Fruit fly (Drosophila melanogaster) whole organism, pupa: ENCODE measurements around the gene Tsp26A.

Experiments
- CG17806 ChIP-seq: fragments of 200-800 bp; sonication (Bioruptor generic); optimal IDR thresholded peaks from 2 replicates; lab custom pipeline; 2018; ENCODE audit warnings: missing biosample characterization, mild to moderate bottlenecking, missing genetic modification characterization, moderate library complexity
- CG34367 ChIP-seq: fragments of 200-800 bp; sonication (Bioruptor generic); optimal IDR thresholded peaks from 2 replicates; lab custom pipeline; 2018; ENCODE audit warnings: missing biosample characterization, mild to moderate bottlenecking, missing genetic modification characterization
- CG8301 ChIP-seq: fragments of 200-800 bp; sonication (Bioruptor generic); optimal IDR thresholded peaks from 2 replicates; lab custom pipeline; 2018; ENCODE audit warnings: missing biosample characterization, mild to moderate bottlenecking, missing genetic modification characterization
- CG9948 ChIP-seq: fragments of 200-800 bp; sonication (Bioruptor generic); optimal IDR thresholded peaks from 2 replicates; lab custom pipeline; 2018; ENCODE audit warnings: missing biosample characterization, mild to moderate bottlenecking, missing genetic modification characterization, moderate library complexity
- Pif1B ChIP-seq: fragments of 200-800 bp; sonication (Bioruptor generic); optimal IDR thresholded peaks from 3 replicates; lab custom pipeline; 2016; ENCODE audit warnings: missing biosample characterization, missing genetic modification characterization
- Snoo ChIP-seq: fragments of 200-800 bp; sonication (Bioruptor generic); optimal IDR thresholded peaks from 3 replicates; lab custom pipeline; 2017; ENCODE audit warnings: missing biosample characterization, mild to moderate bottlenecking, missing genetic modification characterization, inconsistent platforms
- fd96Ca ChIP-seq: fragments of 200-800 bp; sonication (Bioruptor generic); IDR thresholded peaks from 3 replicates; pipeline ENCODE4 v1.3.6; 2022; ENCODE audit warnings: missing biosample characterization, missing genetic modification characterization
- gl ChIP-seq: fragments of 200-800 bp; sonication (Bioruptor generic); optimal IDR thresholded peaks from 2 replicates; lab custom pipeline; 2018; ENCODE audit warnings: missing biosample characterization, mild to moderate bottlenecking, missing genetic modification characterization

DNA sequence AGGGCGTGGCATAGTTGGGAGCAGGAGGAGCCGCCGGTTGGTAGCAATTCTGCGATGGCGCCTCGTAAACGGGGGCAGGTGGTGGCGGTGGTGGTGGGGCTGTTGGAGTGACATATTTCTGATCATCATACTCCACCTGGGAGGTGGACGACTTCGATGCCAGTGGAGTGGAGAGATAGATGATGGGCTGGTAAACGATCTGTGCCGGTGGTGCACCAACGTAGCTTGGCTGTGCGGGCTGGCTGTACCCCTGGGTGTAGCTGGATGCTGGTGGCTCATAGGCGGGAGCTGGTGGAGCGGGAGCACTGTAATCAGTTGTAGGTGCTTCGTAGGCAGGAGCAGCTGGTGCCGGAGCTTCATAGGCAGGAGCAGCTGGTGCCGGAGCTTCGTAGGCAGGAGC is 36.8 kb upstream of the Tsp26A start:
- TF ChIP-seq CG34367: no peak
- no peak for TF ChIP-seq CG9948 (tag; lab: Kevin White, UChicago)
- TF ChIP-seq Pif1B: no peak
- TF ChIP-seq fd96Ca (GFP tag; lab: Robert Waterston, UW): no peak
- no peak for TF ChIP-seq Snoo
- no peak for TF ChIP-seq CG17806 (tag; lab: Kevin White, UChicago)
- TF ChIP-seq gl: no peak
- TF ChIP-seq CG8301 (tag; lab: Kevin White, UChicago): no peak
